Fruit fly (Drosophila melanogaster): Measurements from ENCODE around the gene CG31038.

DNA sequence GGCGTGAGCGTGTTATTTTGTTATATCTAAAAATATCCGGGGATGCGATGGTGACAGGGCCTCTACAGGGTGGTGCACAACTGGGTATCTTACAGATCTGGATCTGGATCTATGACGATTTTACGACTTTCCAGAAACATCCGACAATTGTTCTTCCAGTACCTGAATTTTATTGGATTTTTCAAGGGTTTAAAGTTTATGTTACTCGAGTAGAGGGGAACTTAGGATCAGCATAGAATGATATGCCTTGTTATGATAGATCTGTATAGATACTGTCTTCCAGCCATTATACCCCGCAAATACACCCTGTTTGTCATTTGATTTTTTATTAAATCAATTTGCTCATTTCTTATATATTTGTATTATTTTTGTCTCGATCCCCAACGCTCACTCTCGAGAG, 17.5 kb downstream of the CG31038 start:
- no peak for TF ChIP-seq Sin3A (optimal IDR thresholded peaks at IDR 0.05)
- no peak for TF ChIP-seq ttk (optimal IDR thresholded peaks at IDR 0.05)
- TF ChIP-seq psq (optimal IDR thresholded peaks at IDR 0.05), result no peak
- TF ChIP-seq insv (optimal IDR thresholded peaks at IDR 0.05), result no peak
- TF ChIP-seq h (optimal IDR thresholded peaks at IDR 0.05), result no peak

Measured in Kc167 (cell line).